Fruit fly (Drosophila melanogaster): ENCODE results near the gene toc.
A peak's percentile ranks its signal among the peaks of the same experiment; 100 is the strongest.
"Not testable (repeated sequence)": the region's sequence is repeated elsewhere in the genome, so short reads cannot be mapped to it uniquely, and the experiment has no call there.

Gene toc

DNA sequence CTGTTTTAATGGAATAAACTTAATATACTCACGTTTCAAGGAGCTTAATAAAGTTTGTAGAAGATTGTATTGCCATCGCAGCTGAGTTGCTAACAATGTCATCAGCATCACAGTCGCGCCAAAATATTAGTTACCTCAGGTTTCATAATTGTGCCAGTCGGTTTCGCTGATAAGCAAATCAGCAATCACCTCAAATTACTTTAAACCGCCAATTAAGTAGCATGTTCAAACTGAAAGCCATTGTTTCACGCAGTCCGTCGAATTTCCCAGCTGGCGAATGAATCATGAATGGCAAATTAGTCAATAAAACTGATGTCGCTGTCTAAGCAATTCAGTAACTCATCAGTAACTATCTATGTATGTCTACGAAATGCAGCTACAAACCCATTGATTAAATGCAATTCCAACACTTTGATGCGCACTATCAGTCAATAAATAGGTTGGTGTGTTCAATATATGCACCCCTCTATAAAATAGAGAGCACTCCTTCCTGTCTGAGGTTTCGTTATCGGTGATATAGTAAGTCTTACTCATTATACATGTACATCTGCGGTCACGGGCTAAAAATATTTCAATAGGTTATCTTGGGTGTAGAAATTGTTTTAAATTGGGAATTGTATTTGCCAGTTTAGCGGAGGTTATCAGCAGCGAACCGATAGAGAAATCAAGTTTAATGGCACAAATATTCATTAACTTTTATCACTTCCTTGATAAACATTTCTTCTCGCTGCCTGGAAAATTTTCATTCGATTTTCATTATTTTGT lies 19.9 kb upstream of the toc start:
- TF ChIP-seq eve (GFP tag; optimal IDR thresholded peaks at IDR 0.05) (peak in 1 of 2 experiments; percentile 26), CG34376 (GFP tag; optimal IDR thresholded peaks at IDR 0.05) (peak; percentile 53), corto (GFP tag; optimal IDR thresholded peaks at IDR 0.05) (no peak), Hr78 (GFP tag; optimal IDR thresholded peaks at IDR 0.05) (peak in 1 of 2 experiments; percentile 20), Usf (GFP tag; optimal IDR thresholded peaks at IDR 0.05) (no peak)

DNA sequence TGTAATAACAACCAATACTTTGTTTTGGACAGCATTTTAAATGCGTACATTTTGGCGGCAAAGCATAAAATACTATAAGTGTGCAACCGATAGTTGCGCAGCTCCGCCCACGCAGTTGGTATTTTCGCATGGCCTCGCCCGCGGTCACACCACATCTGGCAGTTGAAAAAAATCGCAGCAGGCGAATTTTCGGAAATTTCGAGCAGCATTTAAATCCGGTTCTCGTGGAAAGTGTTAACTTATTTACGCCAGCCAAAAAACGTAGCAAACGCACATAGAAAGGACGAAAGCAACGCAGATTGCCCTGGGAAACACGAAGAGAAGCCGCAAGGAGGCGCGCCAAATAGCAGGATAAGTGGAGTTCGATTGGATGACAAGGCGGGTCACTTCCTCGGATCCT lies 18.9 kb upstream of the toc start, which contains the start of gene Hydr2:
TSS of gene Hydr2 (plus strand) at position 156 of the 400 bp plus-strand sequence.
- TF ChIP-seq ewg (GFP tag; optimal IDR thresholded peaks at IDR 0.05) (peak; percentile 59), Dp (GFP tag; optimal IDR thresholded peaks at IDR 0.05) (peak; percentile 33), BEAF-32 (GFP tag; optimal IDR thresholded peaks at IDR 0.05) (peak; percentile 46), Med (GFP tag) (peak; percentile 11), Jarid2 (GFP tag; optimal IDR thresholded peaks at IDR 0.05) (peak; percentile 72), sqz (GFP tag; optimal IDR thresholded peaks at IDR 0.05) (peak; percentile 78), CG17186 (GFP tag; optimal IDR thresholded peaks at IDR 0.05) (peak; percentile 12), YL-1 (GFP tag; optimal IDR thresholded peaks at IDR 0.05) (peak; percentile 34), sens (GFP tag) (peak; percentile 27), CG4617 (GFP tag; optimal IDR thresholded peaks at IDR 0.05; ENCODE audit: borderline replicate concordance) (peak; percentile 16), CG9797 (GFP tag; optimal IDR thresholded peaks at IDR 0.05) (peak; percentile 25), gfzf (GFP tag; optimal IDR thresholded peaks at IDR 0.05) (peak; percentile 54), Fer1 (GFP tag; optimal IDR thresholded peaks at IDR 0.05) (peak; percentile 24), CG8290 (tag; optimal IDR thresholded peaks at IDR 0.05) (peak in 1 of 2 experiments; percentile 17), pzg (GFP tag; optimal IDR thresholded peaks at IDR 0.05) (peak; percentile 36), nom (GFP tag; optimal IDR thresholded peaks at IDR 0.05) (peak; percentile 25), MESR4 (GFP tag; optimal IDR thresholded peaks at IDR 0.05) (peak; percentile 70)
- not testable (repeated sequence) for TF ChIP-seq CG8290 (GFP tag; optimal IDR thresholded peaks at IDR 0.05)

DNA sequence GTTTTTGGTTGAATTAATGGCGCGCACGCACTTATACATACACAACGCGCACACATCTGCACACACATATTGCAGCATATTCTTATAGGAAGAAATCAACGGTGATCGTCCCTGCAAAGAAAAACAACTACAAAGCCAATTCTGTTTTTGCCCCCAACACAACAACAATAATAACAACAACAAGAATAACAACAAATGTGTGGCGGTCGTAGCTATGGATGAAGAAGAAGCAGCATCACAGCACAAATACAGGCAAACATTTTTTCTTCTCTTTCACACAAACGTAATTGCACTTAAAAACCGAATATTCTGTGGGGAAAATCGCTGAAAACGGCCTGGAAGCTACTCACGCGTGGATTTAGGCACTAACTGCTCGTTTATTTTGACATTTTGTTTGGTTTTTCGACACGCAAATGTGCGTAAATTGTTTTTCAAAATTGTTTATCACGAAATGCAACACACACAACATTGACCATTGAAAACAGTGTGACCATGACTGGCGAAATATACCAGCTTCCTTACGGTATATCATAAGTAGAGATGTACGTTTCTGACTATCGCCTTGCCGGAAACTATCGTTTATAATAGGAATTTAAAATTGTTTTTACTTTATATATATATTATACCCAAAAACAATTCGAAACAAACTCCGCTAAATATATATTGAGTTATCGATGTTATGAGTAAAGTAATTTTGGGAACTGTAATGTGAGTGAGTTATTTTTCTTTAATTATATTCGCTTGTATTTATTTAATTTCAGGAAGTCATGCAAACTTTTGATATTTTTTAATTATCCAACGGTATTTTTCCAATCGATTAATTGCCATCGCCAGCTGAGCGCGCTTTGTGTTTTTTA lies 14.8 kb upstream of the toc start, which contains the start of the genes Mad and gkt:
TSS of gene Mad (minus strand) at position 500 of the 857 bp plus-strand sequence.
TSS of gene gkt (plus strand) at position 807 of the 857 bp plus-strand sequence.
- TF ChIP-seq Aef1 (GFP tag; IDR thresholded peaks at IDR 0.05) (peak; percentile 36; the same call in 2 of the 3 replicates), pzg (GFP tag; optimal IDR thresholded peaks at IDR 0.05) (peak; percentile 37), slbo (GFP tag; IDR thresholded peaks at IDR 0.05) (peak; percentile 4; the same call in 1 of the 2 replicates), CG17802 (tag; optimal IDR thresholded peaks at IDR 0.05) (no peak), CG10147 (GFP tag; optimal IDR thresholded peaks at IDR 0.05) (peak; percentile 21), CG30431 (GFP tag; optimal IDR thresholded peaks at IDR 0.05) (no peak), YL-1 (GFP tag; optimal IDR thresholded peaks at IDR 0.05) (peak; percentile 41), CG13287 (GFP tag; IDR thresholded peaks at IDR 0.05; ENCODE audit: partially characterized antibody) (peak; percentile 47; the same call in 1 of the 2 replicates), CG16813 (GFP tag; IDR thresholded peaks at IDR 0.05; ENCODE audit: partially characterized antibody) (peak; percentile 65), fd64A (GFP tag; optimal IDR thresholded peaks at IDR 0.05) (no peak), chinmo (GFP tag; IDR thresholded peaks at IDR 0.05; ENCODE audit: partially characterized antibody) (peak; percentile 88), CG17912 (GFP tag; optimal IDR thresholded peaks at IDR 0.05) (no peak), Scr (GFP tag; IDR thresholded peaks at IDR 0.05; ENCODE audit: partially characterized antibody) (peak; percentile 67), CG6791 (GFP tag; IDR thresholded peaks at IDR 0.05; ENCODE audit: partially characterized antibody) (peak; percentile 51; the same call in 2 of the 3 replicates), HLH4C (GFP tag; IDR thresholded peaks at IDR 0.05; ENCODE audit: partially characterized antibody) (peak; percentile 31; the same call in 1 of the 3 replicates), unc-4 (GFP tag; IDR thresholded peaks at IDR 0.05; ENCODE audit: partially characterized antibody) (peak; percentile 51), Dref (GFP tag; IDR thresholded peaks at IDR 0.05) (0 out of 2 replicates have a peak, but pooled peaks have one; percentile 11), row (GFP tag; IDR thresholded peaks at IDR 0.05) (peak; percentile 67), sisA (GFP tag; IDR thresholded peaks at IDR 0.05) (no peak), CG15514 (GFP tag; optimal IDR thresholded peaks at IDR 0.05) (no peak), CG4360 (GFP tag; IDR thresholded peaks at IDR 0.05) (peak; percentile 92)
